Worm (Caenorhabditis elegans): ENCODE results near the gene comt-3.

DNA sequence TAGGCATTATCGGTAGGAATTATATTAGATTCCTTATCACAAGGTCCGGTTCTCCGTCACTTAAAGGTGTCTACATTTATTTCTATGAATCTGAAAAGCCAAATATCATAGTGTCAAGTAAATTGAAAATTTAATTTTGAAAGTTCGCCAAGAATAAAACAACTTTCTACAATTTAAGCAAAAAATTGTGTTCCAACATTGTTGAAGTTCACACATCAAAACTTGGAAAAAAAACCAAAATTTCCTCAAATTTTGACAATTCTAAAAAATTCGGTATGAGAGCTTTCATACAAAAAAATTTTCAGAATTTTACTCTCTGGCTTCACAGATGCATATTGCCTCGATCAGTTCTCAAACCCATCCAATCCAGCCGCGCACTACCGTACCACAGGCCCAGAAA, 45.6 kb upstream of the comt-3 start, which contains the start of gene F59A7.7:
- TF ChIP-seq pha-4 (GFP tag; IDR thresholded peaks at IDR 0.05) (no peak), pha-4 (tag; optimal IDR thresholded peaks at IDR 0.05) (no peak), lin-15B (tag; optimal IDR thresholded peaks at IDR 0.05) (no peak), fos-1 (tag; optimal IDR thresholded peaks at IDR 0.05) (no peak), Y48G9A.11 (GFP tag; IDR thresholded peaks at IDR 0.05) (no peak), unc-62 (GFP tag; optimal IDR thresholded peaks at IDR 0.05 in 1 of 2) (no peak), unc-62 (tag; optimal IDR thresholded peaks at IDR 0.05) (no peak), unc-130 (GFP tag; optimal IDR thresholded peaks at IDR 0.05) (no peak), zfp-3 (GFP tag; conservative IDR thresholded peaks at IDR 0.05) (no peak), jun-1 (tag; optimal IDR thresholded peaks at IDR 0.05) (no peak)
